Worm (Caenorhabditis elegans) whole organism, L4/young adult: Measurements from ENCODE around the gene C45B11.8.

ENCODE experiments used
- W03F9.2 ChIP-seq: fragments of 150-350 bp; optimal IDR thresholded peaks from 2 replicates; lab custom pipeline; 2014; ENCODE audit warnings: missing biosample characterization, missing genetic modification characterization
- dao-5 ChIP-seq: sonication (generic microtip); optimal IDR thresholded peaks from 2 replicates; lab custom pipeline; 2016; ENCODE audit warnings: missing genotype, missing genetic modification characterization, moderate library complexity, missing compliant biosample characterization
- him-1 ChIP-seq: sonication (generic microtip); optimal IDR thresholded peaks from 2 replicates; lab custom pipeline; 2016; ENCODE audit warnings: missing genotype, missing genetic modification reagents, missing genetic modification characterization, missing compliant biosample characterization

DNA sequence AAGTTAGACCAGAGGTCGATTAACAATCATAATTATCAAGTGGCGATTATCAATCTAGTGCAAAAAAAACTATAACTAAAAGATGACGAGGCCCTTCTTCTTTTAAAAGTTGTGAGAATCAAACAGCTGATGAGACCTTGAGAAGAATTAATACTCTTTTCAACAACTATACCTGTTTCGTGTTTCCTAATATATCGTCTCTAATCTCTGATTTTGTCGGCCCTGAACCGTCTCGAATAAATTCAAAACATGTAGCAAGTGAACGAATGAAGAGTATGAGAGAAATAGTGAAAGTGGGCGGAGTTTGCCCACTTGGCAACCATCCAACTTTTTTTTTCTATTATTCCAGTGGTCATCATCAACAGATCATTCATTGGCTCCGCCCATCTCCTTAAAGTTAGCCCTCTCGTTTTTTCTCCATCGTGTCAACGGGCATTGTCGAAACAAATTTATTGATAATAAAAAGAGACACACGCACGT is 47.0 kb downstream of the C45B11.8 start, which contains the start of gene Y42A5A.1:
- TF ChIP-seq him-1 (tag; lab: Kevin White, UChicago) (no peak), dao-5 (tag; lab: Kevin White, UChicago) (no peak), W03F9.2 (no peak)
